Fruit fly (Drosophila melanogaster) whole organism, adult: ENCODE measurements around the gene CG6277.

Source experiments
- CG1620 ChIP-seq: fragments of 200-800 bp; sonication (Bioruptor generic); optimal IDR thresholded peaks from 2 replicates; lab custom pipeline; 2016; ENCODE audit warnings: missing biosample characterization, missing genetic modification characterization
- CG5204 ChIP-seq: fragments of 200-800 bp; sonication (Bioruptor generic); optimal IDR thresholded peaks from 2 replicates; lab custom pipeline; 2016; ENCODE audit warnings: missing biosample characterization, missing genetic modification characterization
- CG7101 ChIP-seq: fragments of 200-800 bp; sonication (Bioruptor generic); optimal IDR thresholded peaks from 2 replicates; lab custom pipeline; 2018; ENCODE audit warnings: missing biosample characterization, mild to moderate bottlenecking, missing genetic modification characterization, moderate library complexity
- Clk ChIP-seq: fragments of 200-800 bp; sonication (Bioruptor generic); optimal IDR thresholded peaks from 2 replicates; lab custom pipeline; 2017; ENCODE audit warnings: missing biosample characterization, missing genetic modification characterization
- Mnt ChIP-seq: fragments of 200-800 bp; sonication (Bioruptor generic); optimal IDR thresholded peaks from 2 replicates; lab custom pipeline; 2016; ENCODE audit warnings: missing biosample characterization, mild to moderate bottlenecking, missing genetic modification characterization
- bab1 ChIP-seq: fragments of 200-800 bp; sonication (Bioruptor generic); optimal IDR thresholded peaks from 3 replicates; lab custom pipeline; 2019; ENCODE audit warnings: missing biosample characterization, mild to moderate bottlenecking, missing genetic modification characterization, moderate library complexity
- cnc ChIP-seq, 2 experiments: fragments of >200 bp; optimal IDR thresholded peaks; 2 replicates each; lab custom pipeline; 2017
- pad ChIP-seq: fragments of 200-800 bp; sonication (Bioruptor generic); optimal IDR thresholded peaks from 3 replicates; lab custom pipeline; 2017; ENCODE audit warnings: missing biosample characterization, missing genetic modification characterization, mild to moderate bottlenecking, moderate library complexity, missing genetic modification reagents
- toe ChIP-seq: fragments of 200-800 bp; sonication (Bioruptor generic); optimal IDR thresholded peaks from 2 replicates; lab custom pipeline; 2016; ENCODE audit warnings: missing biosample characterization, missing genetic modification characterization

DNA sequence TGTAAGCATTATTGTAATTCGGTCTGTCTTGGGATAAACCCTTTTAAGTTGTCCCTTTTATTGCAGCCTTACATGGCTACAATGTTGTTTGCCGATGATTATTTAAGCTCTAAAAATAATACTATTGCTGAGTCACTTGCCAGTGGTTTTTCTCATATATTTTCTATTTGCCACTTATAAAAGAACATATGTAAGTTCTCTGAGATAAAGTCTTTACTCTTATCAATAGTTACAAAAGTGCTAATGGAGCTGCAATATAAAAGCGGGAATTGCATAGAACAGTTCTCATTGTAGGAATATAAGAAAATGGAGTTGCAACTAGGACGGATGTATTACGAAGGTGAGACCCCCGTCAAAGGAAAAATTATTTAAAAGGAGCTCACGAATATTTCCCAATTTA is 23.6 kb downstream of the CG6277 start, which contains the start of gene CG31077:
- no peak for TF ChIP-seq pad (GFP tag; lab: Kevin White, UChicago)
- TF ChIP-seq CG1620 (GFP tag; lab: Kevin White, UChicago), result no peak
- TF ChIP-seq CG5204, result no peak
- no peak for TF ChIP-seq bab1 (GFP tag; lab: Kevin White, UChicago)
- no peak for TF ChIP-seq Mnt (GFP tag; lab: Kevin White, UChicago)
- TF ChIP-seq cnc (optimal IDR thresholded peaks at IDR 0.05; lab: Kevin White, UChicago), result no peak
- TF ChIP-seq Clk (GFP tag; lab: Kevin White, UChicago), result no peak
- no peak for TF ChIP-seq toe (GFP tag; lab: Kevin White, UChicago)
- TF ChIP-seq CG7101 (tag; lab: Kevin White, UChicago), result no peak
